Worm (Caenorhabditis elegans) whole organism, L2 larva: ENCODE results near the gene lips-11.

Experiments
- F13H6.1 ChIP-seq: sonication (generic microtip); optimal IDR thresholded peaks from 2 replicates; lab custom pipeline; 2016; ENCODE audit warnings: missing genetic modification characterization, missing compliant biosample characterization
- R02D3.7 ChIP-seq: fragments of 150-350 bp; optimal IDR thresholded peaks from 2 replicates; lab custom pipeline; 2014; ENCODE audit warnings: missing biosample characterization, missing genetic modification characterization
- Y55F3AM.14 ChIP-seq: fragments of 200-800 bp; sonication (Bioruptor generic); optimal IDR thresholded peaks from 2 replicates; lab custom pipeline; 2018; ENCODE audit warnings: mild to moderate bottlenecking, missing genetic modification characterization, missing compliant biosample characterization
- ZK546.5 ChIP-seq: sonication (generic microtip); optimal IDR thresholded peaks from 2 replicates; lab custom pipeline; 2017; ENCODE audit warnings: missing biosample characterization, missing genetic modification characterization
- aly-2 ChIP-seq: fragments of 150-350 bp; optimal IDR thresholded peaks from 2 replicates; lab custom pipeline; 2014; ENCODE audit warnings: missing biosample characterization, missing genetic modification characterization
- ama-1 ChIP-seq: fragments of 150-350 bp; optimal IDR thresholded peaks from 2 replicates; lab custom pipeline; 2018; ENCODE audit warnings: inconsistent platforms
- blmp-1 ChIP-seq: sonication (generic microtip); optimal IDR thresholded peaks from 2 replicates; lab custom pipeline; 2017; ENCODE audit warnings: missing genetic modification characterization, mild to moderate bottlenecking, missing compliant biosample characterization, antibody characterized with exemption, moderate library complexity; ENCODE audit not compliant: insufficient read depth
- ceh-16 ChIP-seq: fragments of 150-350 bp; optimal IDR thresholded peaks from 2 replicates; lab custom pipeline; 2014; ENCODE audit warnings: missing biosample characterization, missing genetic modification characterization
- dmd-4 ChIP-seq: sonication (generic microtip); optimal IDR thresholded peaks from 2 replicates; lab custom pipeline; 2017; ENCODE audit warnings: missing biosample characterization, missing genetic modification characterization
- elt-1 ChIP-seq: fragments of 150-350 bp; optimal IDR thresholded peaks from 2 replicates; lab custom pipeline; 2014; ENCODE audit warnings: missing biosample characterization, missing genetic modification characterization
- fos-1 ChIP-seq: fragments of 150-350 bp; optimal IDR thresholded peaks from 2 replicates; lab custom pipeline; 2014; ENCODE audit warnings: missing biosample characterization, missing genetic modification characterization
- gmeb-1 ChIP-seq: fragments of 150-350 bp; optimal IDR thresholded peaks from 2 replicates; lab custom pipeline; 2014; ENCODE audit warnings: missing biosample characterization, missing genetic modification characterization
- lin-13 ChIP-seq: fragments of 150-350 bp; optimal IDR thresholded peaks from 2 replicates; lab custom pipeline; 2014; ENCODE audit warnings: missing biosample characterization, missing genetic modification reagents, missing genetic modification characterization
- lin-39 ChIP-seq: fragments of 150-350 bp; optimal IDR thresholded peaks from 2 replicates; lab custom pipeline; 2014; ENCODE audit warnings: missing biosample characterization, missing genetic modification reagents, missing genetic modification characterization
- mab-5 ChIP-seq: fragments of 150-350 bp; optimal IDR thresholded peaks from 2 replicates; lab custom pipeline; 2014; ENCODE audit warnings: missing biosample characterization, missing genetic modification characterization
- mbf-1 ChIP-seq: sonication (generic microtip); optimal IDR thresholded peaks from 2 replicates; lab custom pipeline; 2017; ENCODE audit warnings: missing biosample characterization, missing genetic modification characterization
- nhr-10 ChIP-seq: sonication (generic microtip); optimal IDR thresholded peaks from 2 replicates; lab custom pipeline; 2017; ENCODE audit warnings: missing biosample characterization, missing genetic modification characterization
- nhr-12 ChIP-seq: fragments of 150-350 bp; optimal IDR thresholded peaks from 2 replicates; lab custom pipeline; 2014; ENCODE audit warnings: missing biosample characterization, missing genetic modification characterization
- nhr-25 ChIP-seq: fragments of 150-350 bp; sonication (generic microtip); optimal IDR thresholded peaks from 3 replicates; lab custom pipeline; 2014; ENCODE audit warnings: missing biosample characterization, missing genetic modification characterization
- nhr-6 ChIP-seq: fragments of 150-350 bp; optimal IDR thresholded peaks from 2 replicates; lab custom pipeline; 2014; ENCODE audit warnings: missing biosample characterization, missing genetic modification characterization
- peb-1 ChIP-seq: fragments of 150-350 bp; optimal IDR thresholded peaks from 2 replicates; lab custom pipeline; 2014; ENCODE audit warnings: missing biosample characterization, missing genetic modification characterization
- sem-4 ChIP-seq: fragments of 150-350 bp; optimal IDR thresholded peaks from 2 replicates; lab custom pipeline; 2014; ENCODE audit warnings: missing biosample characterization, missing genetic modification reagents, missing genetic modification characterization
- skn-1 ChIP-seq: sonication (generic microtip); optimal IDR thresholded peaks from 2 replicates; lab custom pipeline; 2017; ENCODE audit warnings: missing biosample characterization, missing genetic modification characterization
- sma-3 ChIP-seq: sonication (generic microtip); optimal IDR thresholded peaks from 2 replicates; lab custom pipeline; 2016; ENCODE audit warnings: missing genetic modification reagents, missing genetic modification characterization, missing compliant biosample characterization
- sma-9 ChIP-seq, 2 experiments: fragments of 150-350 bp in 1 of 2; sonication (generic microtip) in 1 of 2; optimal IDR thresholded peaks; 2 replicates each; lab custom pipeline; 2014 to 2016; ENCODE audit warnings: missing genetic modification characterization in 2 of 2, mild to moderate bottlenecking in 1 of 2, missing biosample characterization in 1 of 2, missing compliant biosample characterization in 1 of 2, missing genetic modification reagents in 1 of 2, moderate library complexity in 1 of 2
- snpc-4 ChIP-seq: fragments of 150-350 bp; optimal IDR thresholded peaks from 2 replicates; lab custom pipeline; 2014; ENCODE audit warnings: missing biosample characterization, missing genetic modification characterization
- unc-55 ChIP-seq: fragments of 150-350 bp; sonication (generic microtip); optimal IDR thresholded peaks from 3 replicates; lab custom pipeline; 2014; ENCODE audit warnings: missing biosample characterization, missing genetic modification reagents, missing genetic modification characterization
- unc-62 ChIP-seq: fragments of 150-350 bp; optimal IDR thresholded peaks from 2 replicates; lab custom pipeline; 2014; ENCODE audit warnings: missing biosample characterization, missing genetic modification reagents, missing genetic modification characterization
- ztf-1 ChIP-seq: fragments of 200-800 bp; sonication (Bioruptor generic); conservative IDR thresholded peaks from 2 replicates; pipeline ENCODE4 v1.3.6; 2022; ENCODE audit warnings: missing genetic modification characterization, missing compliant biosample characterization
- ztf-11 ChIP-seq: sonication (generic microtip); optimal IDR thresholded peaks from 2 replicates; lab custom pipeline; 2017; ENCODE audit warnings: missing biosample characterization, missing genetic modification characterization
- ztf-4 ChIP-seq: fragments of 150-350 bp; optimal IDR thresholded peaks from 2 replicates; lab custom pipeline; 2014; ENCODE audit warnings: missing biosample characterization, missing genetic modification characterization

The lips-11 gene

DNA sequence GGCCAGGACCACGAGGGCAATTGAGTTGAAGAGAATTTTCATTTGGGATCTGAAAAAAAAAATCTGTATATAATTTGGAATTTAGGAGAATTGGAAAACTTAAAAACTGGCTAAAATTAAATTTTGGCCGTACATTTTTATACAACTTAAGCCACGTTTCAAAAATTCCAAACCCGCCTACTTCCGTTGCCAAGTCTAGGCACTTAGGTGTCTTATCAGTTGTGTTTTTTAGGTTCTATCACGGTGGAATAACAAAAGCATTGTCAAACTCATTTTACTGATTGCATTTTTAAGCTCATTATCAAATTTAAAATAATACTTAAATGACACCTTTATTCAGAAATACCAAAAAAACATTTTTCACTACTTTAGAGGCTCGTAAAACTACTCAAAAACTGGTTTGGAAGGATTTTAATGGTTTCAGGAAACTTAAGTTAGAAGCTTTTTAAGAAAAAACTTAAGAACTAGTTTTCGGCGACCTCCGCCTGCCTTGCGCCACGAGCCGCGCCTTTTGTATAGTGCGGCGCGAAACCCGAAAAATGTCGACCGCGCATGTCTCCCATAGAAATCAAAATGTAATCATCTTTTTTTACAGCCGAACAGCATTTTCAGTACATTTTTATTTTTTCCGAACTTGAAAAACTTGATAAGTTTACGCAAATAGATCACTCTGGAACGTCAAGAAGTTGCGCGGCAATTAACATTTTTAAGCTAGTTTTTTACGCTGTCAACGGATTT, 7.4 kb upstream of the lips-11 start, which contains the start of gene lips-13:
Gene lips-13 (minus strand): TSS at position 51 of the 738 bp plus-strand sequence.
- no peak for TF ChIP-seq skn-1 (tag; lab: Kevin White, UChicago)
- TF ChIP-seq ceh-16 (tag; lab: Kevin White, UChicago), result no peak

DNA sequence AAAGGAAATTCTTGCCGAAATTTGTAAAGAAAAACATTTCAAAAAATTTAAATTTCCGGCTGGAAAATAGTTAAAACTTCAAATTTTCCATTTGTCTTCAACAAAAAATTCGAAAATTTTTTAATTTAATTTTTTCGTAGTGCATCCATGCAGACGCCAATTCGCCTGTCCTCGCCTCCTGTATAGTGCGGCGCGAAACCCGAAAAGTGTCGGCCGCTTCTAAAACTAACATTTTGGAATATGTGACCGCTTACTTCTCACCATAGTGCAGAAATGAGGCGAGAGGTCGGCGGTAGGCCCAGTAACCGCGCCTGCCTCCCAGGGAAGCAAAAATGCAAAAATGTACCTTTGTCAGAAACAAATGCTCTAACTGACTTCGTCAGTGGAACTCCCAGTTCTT, 5.7 kb upstream of the lips-11 start:
- TF ChIP-seq unc-62 (GFP tag; lab: Kevin White, UChicago) (no peak), snpc-4 (peak; percentile 47)
- TF ChIP-seq, all 48 proteins: peak for 1

DNA sequence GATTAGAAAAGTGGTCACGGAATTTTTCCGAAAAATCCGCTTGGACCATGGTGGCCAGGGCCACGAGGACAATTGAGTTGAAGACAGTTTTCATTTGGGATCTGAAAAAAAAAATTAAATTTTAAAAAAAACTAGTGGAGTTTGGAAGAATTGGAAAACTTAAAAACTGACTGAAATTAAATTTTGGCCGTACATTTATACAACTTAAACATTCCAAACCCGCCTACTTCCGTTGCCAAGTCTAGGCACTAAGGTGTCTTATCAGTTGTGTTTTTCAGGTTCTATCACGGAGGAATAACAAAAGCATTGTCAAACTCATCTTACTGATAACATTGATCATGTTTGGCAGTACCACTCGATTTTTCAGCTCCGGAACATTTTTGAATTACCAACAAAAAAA, 3.3 kb upstream of the lips-11 start, which contains the start of gene lips-12:
Gene lips-12 (minus strand): TSS at position 101 of the 400 bp plus-strand sequence.
- no peak for TF ChIP-seq nhr-10 (tag; lab: Kevin White, UChicago)
- no peak for TF ChIP-seq lin-39 (tag; lab: Kevin White, UChicago)
- no peak for TF ChIP-seq ztf-1
- no peak for TF ChIP-seq R02D3.7 (tag; lab: Kevin White, UChicago)
- no peak for TF ChIP-seq elt-1
- no peak for TF ChIP-seq F13H6.1 (tag; lab: Kevin White, UChicago)
- TF ChIP-seq mab-5 (tag; lab: Kevin White, UChicago), result no peak
- TF ChIP-seq aly-2 (tag; lab: Kevin White, UChicago), result no peak
- TF ChIP-seq unc-55, result no peak
- no peak for TF ChIP-seq ztf-4 (tag; lab: Kevin White, UChicago)
- TF ChIP-seq dmd-4 (tag; lab: Kevin White, UChicago), result no peak
- no peak for TF ChIP-seq sma-9 (GFP tag; optimal IDR thresholded peaks at IDR 0.05; lab: Kevin White, UChicago)
- TF ChIP-seq sma-9 (tag; optimal IDR thresholded peaks at IDR 0.05; lab: Kevin White, UChicago), result no peak
- no peak for TF ChIP-seq lin-13 (GFP tag; lab: Kevin White, UChicago)
- TF ChIP-seq fos-1, result no peak
- no peak for TF ChIP-seq ceh-16 (tag; lab: Kevin White, UChicago)
- TF ChIP-seq skn-1 (tag; lab: Kevin White, UChicago), result no peak
- no peak for TF ChIP-seq peb-1 (tag; lab: Kevin White, UChicago)
- no peak for TF ChIP-seq ZK546.5 (tag; lab: Kevin White, UChicago)
- TF ChIP-seq blmp-1 (tag; lab: Kevin White, UChicago), result no peak

DNA sequence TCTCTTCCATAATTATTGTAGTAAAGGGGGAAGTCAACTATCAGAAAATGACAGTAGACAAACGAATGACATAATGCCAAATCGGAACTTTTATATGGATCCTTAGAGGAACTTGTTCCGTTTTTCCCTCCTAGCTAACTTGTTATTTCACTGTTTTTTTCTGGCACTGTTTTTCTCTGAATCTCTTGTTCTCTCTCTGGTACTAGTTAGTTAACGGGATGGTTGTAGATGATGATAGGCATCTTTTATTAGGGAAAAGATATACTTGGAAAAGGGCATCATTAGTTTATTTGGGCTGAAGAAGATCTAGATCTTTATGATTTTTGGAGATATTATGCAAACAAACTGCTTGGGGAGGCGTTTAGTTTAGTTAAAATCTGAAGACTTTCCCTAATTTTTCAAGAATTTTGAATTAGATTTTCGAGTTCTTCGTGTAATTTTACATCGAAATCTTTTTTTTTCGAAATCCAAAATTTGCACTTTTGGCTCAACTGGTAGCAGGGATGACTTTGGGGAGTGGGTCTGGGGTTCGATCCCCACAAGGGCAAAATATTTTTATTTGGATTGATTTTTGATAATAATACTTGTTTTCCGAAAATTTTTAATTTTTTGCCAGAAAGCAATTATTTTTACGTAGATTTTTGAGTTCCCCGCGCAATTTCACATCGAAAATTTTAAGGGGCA, 3.7 kb downstream of the lips-11 start, which contains the start of gene col-40:
Gene col-40 (minus strand): TSS at position 51 of the 684 bp plus-strand sequence.
- TF ChIP-seq mbf-1 (tag; lab: Kevin White, UChicago) (no peak), F13H6.1 (tag; lab: Kevin White, UChicago) (no peak), nhr-10 (tag; lab: Kevin White, UChicago) (no peak), ama-1 (lab: Kevin White, UChicago) (no peak), skn-1 (tag; lab: Kevin White, UChicago) (no peak), ztf-11 (tag; lab: Kevin White, UChicago) (no peak)

DNA sequence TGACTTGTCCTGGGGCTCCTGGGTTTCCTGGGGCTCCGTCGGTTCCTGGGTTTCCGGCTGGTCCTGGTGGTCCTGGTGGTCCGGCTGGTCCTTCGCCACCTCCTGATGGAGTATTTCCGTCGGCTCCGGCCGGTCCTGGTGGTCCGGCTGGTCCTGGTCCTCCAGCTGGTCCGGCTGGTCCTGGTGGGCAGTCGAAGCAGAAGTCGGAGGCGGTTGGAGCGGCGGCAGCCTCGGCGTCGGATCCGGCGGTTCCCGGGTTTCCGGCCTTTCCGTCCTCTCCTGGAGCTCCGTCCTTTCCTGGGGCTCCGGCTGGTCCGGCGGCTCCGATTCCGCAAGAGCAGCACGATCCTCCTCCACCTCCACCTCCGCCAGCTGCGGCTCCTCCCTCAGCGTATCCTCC, 5.5 kb downstream of the lips-11 start:
- no peak for TF ChIP-seq dmd-4 (tag; lab: Kevin White, UChicago)
- TF ChIP-seq unc-62 (GFP tag; lab: Kevin White, UChicago), result no peak
- no peak for TF ChIP-seq gmeb-1 (tag; lab: Kevin White, UChicago)
- no peak for TF ChIP-seq R02D3.7 (tag; lab: Kevin White, UChicago)
- no peak for TF ChIP-seq elt-1
- no peak for TF ChIP-seq mab-5 (tag; lab: Kevin White, UChicago)
- TF ChIP-seq snpc-4, result no peak
- TF ChIP-seq nhr-6 (tag; lab: Kevin White, UChicago), result no peak
- no peak for TF ChIP-seq ztf-1
- no peak for TF ChIP-seq fos-1
- no peak for TF ChIP-seq Y55F3AM.14 (GFP tag; lab: Kevin White, UChicago)
- no peak for TF ChIP-seq nhr-12 (tag; lab: Kevin White, UChicago)
- no peak for TF ChIP-seq nhr-25
- TF ChIP-seq sem-4 (tag; lab: Kevin White, UChicago), result no peak
- TF ChIP-seq sma-3 (GFP tag; lab: Kevin White, UChicago), result no peak
- no peak for TF ChIP-seq nhr-10 (tag; lab: Kevin White, UChicago)
